Worm (Caenorhabditis elegans) whole organism, early embryonic: ENCODE data around the gene T13C2.2.

ENCODE experiments used
- ama-1 ChIP-seq: fragments of 150-350 bp; optimal IDR thresholded peaks from 2 replicates; lab custom pipeline; 2014
- ceh-13 ChIP-seq: fragments of 200-800 bp; sonication (Bioruptor generic); optimal IDR thresholded peaks from 2 replicates; lab custom pipeline; 2018; ENCODE audit warnings: mild to moderate bottlenecking, missing genetic modification characterization, missing compliant biosample characterization
- tra-4 ChIP-seq: sonication (generic microtip); optimal IDR thresholded peaks from 2 replicates; lab custom pipeline; 2017; ENCODE audit warnings: missing genetic modification characterization, missing compliant biosample characterization

ce11 chrII:6846723-6847122 is 54.7 kb downstream of the T13C2.2 start:
- TF ChIP-seq tra-4 (no peak), ama-1 (no peak), ceh-13 (GFP tag; lab: Kevin White, UChicago) (no peak)
